Fruit fly (Drosophila melanogaster) whole organism, embryonic: ENCODE results near the gene CG6749.

ENCODE experiments used
- Adf1 ChIP-seq: fragments of 200-800 bp; sonication (Bioruptor generic); IDR thresholded peaks from 2 replicates; pipeline ENCODE4 v1.3.6; 2022; ENCODE audit warnings: missing biosample characterization, missing genetic modification characterization
- Blimp-1 ChIP-seq: fragments of 200-800 bp; sonication (Bioruptor generic); optimal IDR thresholded peaks from 3 replicates; lab custom pipeline; 2018; ENCODE audit warnings: missing biosample characterization, missing genetic modification characterization, mild to moderate bottlenecking, moderate library complexity, missing genetic modification reagents
- CG10565 ChIP-seq: fragments of 200-800 bp; sonication (Bioruptor generic); optimal IDR thresholded peaks from 3 replicates; lab custom pipeline; 2016; ENCODE audit warnings: missing biosample characterization, mild to moderate bottlenecking, missing genetic modification characterization
- CG10979 ChIP-seq: fragments of 200-800 bp; sonication (Bioruptor generic); optimal IDR thresholded peaks from 2 replicates; lab custom pipeline; 2018; ENCODE audit warnings: missing biosample characterization, mild to moderate bottlenecking, missing genetic modification characterization, moderate library complexity
- CG12071 ChIP-seq: fragments of 200-800 bp; sonication (Bioruptor generic); optimal IDR thresholded peaks from 3 replicates; lab custom pipeline; 2018; ENCODE audit warnings: missing biosample characterization, mild to moderate bottlenecking, missing genetic modification characterization
- CG15479 ChIP-seq: fragments of 200-800 bp; sonication (Bioruptor generic); optimal IDR thresholded peaks from 3 replicates; lab custom pipeline; 2019; ENCODE audit warnings: missing biosample characterization, mild to moderate bottlenecking, missing genetic modification characterization, moderate library complexity
- CG16813 ChIP-seq: fragments of 200-800 bp; sonication (Bioruptor generic); IDR thresholded peaks from 3 replicates; pipeline ENCODE4 v1.3.6; 2022; ENCODE audit warnings: missing biosample characterization, missing genetic modification characterization; ENCODE audit not compliant: partially characterized antibody
- CG2129 ChIP-seq: fragments of 200-800 bp; sonication (Bioruptor generic); IDR thresholded peaks from 2 replicates; pipeline ENCODE4 v1.3.6; 2022; ENCODE audit warnings: missing biosample characterization, missing genetic modification characterization; ENCODE audit not compliant: partially characterized antibody
- CG2875 ChIP-seq: fragments of 200-800 bp; sonication (Bioruptor generic); optimal IDR thresholded peaks from 2 replicates; lab custom pipeline; 2017; ENCODE audit warnings: missing biosample characterization, mild to moderate bottlenecking, missing genetic modification characterization, missing genetic modification reagents
- CG2889 ChIP-seq: fragments of 200-800 bp; sonication (Bioruptor generic); IDR thresholded peaks from 3 replicates; pipeline ENCODE4 v1.3.6; 2022; ENCODE audit warnings: missing biosample characterization, missing genetic modification characterization
- CG30431 ChIP-seq: fragments of 200-800 bp; sonication (Bioruptor generic); optimal IDR thresholded peaks from 2 replicates; lab custom pipeline; 2017; ENCODE audit warnings: missing biosample characterization, missing genetic modification characterization
- CG3995 ChIP-seq: fragments of 200-800 bp; sonication (Bioruptor generic); optimal IDR thresholded peaks from 3 replicates; lab custom pipeline; 2016; ENCODE audit warnings: missing biosample characterization, missing genetic modification characterization
- CG4328 ChIP-seq: fragments of 200-800 bp; sonication (Bioruptor generic); optimal IDR thresholded peaks from 3 replicates; lab custom pipeline; 2017; ENCODE audit warnings: missing biosample characterization, missing genetic modification reagents, missing genetic modification characterization
- CG43689 ChIP-seq: fragments of 200-800 bp; sonication (Bioruptor generic); IDR thresholded peaks from 2 replicates; pipeline ENCODE4 v1.3.6; 2022; ENCODE audit warnings: missing biosample characterization, missing genetic modification characterization
- CG6654 ChIP-seq: fragments of 200-800 bp; sonication (Bioruptor generic); optimal IDR thresholded peaks from 2 replicates; lab custom pipeline; 2017; ENCODE audit warnings: missing biosample characterization, mild to moderate bottlenecking, missing genetic modification characterization
- CG7271 ChIP-seq: fragments of 200-800 bp; sonication (Bioruptor generic); optimal IDR thresholded peaks from 2 replicates; lab custom pipeline; 2018; ENCODE audit warnings: missing biosample characterization, mild to moderate bottlenecking, missing genetic modification characterization, moderate library complexity
- Camta ChIP-seq: fragments of 200-800 bp; sonication (Bioruptor generic); optimal IDR thresholded peaks from 2 replicates; lab custom pipeline; 2016; ENCODE audit warnings: missing biosample characterization, missing genetic modification characterization
- GATAe ChIP-seq: fragments of 200-800 bp; sonication (Bioruptor generic); conservative IDR thresholded peaks from 2 replicates; pipeline ENCODE4 v1.3.6; 2022; ENCODE audit warnings: missing biosample characterization, missing genetic modification characterization
- Gug ChIP-seq: fragments of 200-800 bp; sonication (Bioruptor generic); IDR thresholded peaks from 4 replicates; pipeline ENCODE4 v1.3.6; 2022; ENCODE audit warnings: missing biosample characterization, missing genetic modification characterization
- Hey ChIP-seq: fragments of 200-800 bp; sonication (Bioruptor generic); optimal IDR thresholded peaks from 3 replicates; lab custom pipeline; 2018; ENCODE audit warnings: missing biosample characterization, mild to moderate bottlenecking, missing genetic modification characterization
- Lim3 ChIP-seq: fragments of 200-800 bp; sonication (Bioruptor generic); IDR thresholded peaks from 2 replicates; pipeline ENCODE4 v1.3.6; 2022; ENCODE audit warnings: missing biosample characterization, missing genetic modification characterization
- NC2α ChIP-seq: fragments of 200-800 bp; sonication (Bioruptor generic); optimal IDR thresholded peaks from 2 replicates; lab custom pipeline; 2016; ENCODE audit warnings: missing biosample characterization, missing genetic modification characterization
- NFAT ChIP-seq: fragments of 200-800 bp; sonication (Bioruptor generic); IDR thresholded peaks from 2 replicates; pipeline ENCODE4 v1.3.6; 2022; ENCODE audit warnings: missing biosample characterization, missing genetic modification characterization
- Opbp ChIP-seq: fragments of 200-800 bp; sonication (Bioruptor generic); IDR thresholded peaks from 3 replicates; pipeline ENCODE4 v1.3.6; 2022; ENCODE audit warnings: missing biosample characterization, missing genetic modification characterization; ENCODE audit not compliant: partially characterized antibody
- Ptx1 ChIP-seq: fragments of 200-800 bp; sonication (Bioruptor generic); IDR thresholded peaks from 2 replicates; pipeline ENCODE4 v1.3.6; 2022; ENCODE audit warnings: missing biosample characterization, missing genetic modification characterization
- Sin3A ChIP-seq: fragments of >200 bp; optimal IDR thresholded peaks from 2 replicates; lab custom pipeline; 2018
- Sry-β ChIP-seq: fragments of 200-800 bp; sonication (Bioruptor generic); optimal IDR thresholded peaks from 2 replicates; lab custom pipeline; 2018; ENCODE audit warnings: missing biosample characterization, mild to moderate bottlenecking, missing genetic modification characterization, moderate library complexity
- Ssrp ChIP-seq: fragments of 200-800 bp; sonication (Bioruptor generic); optimal IDR thresholded peaks from 2 replicates; lab custom pipeline; 2018; ENCODE audit warnings: missing biosample characterization, mild to moderate bottlenecking, missing genetic modification characterization, moderate library complexity
- ap ChIP-seq: fragments of 200-800 bp; sonication (Bioruptor generic); IDR thresholded peaks from 2 replicates; pipeline ENCODE4 v1.3.6; 2022; ENCODE audit warnings: missing biosample characterization, missing genetic modification characterization
- bbx ChIP-seq: fragments of 200-800 bp; sonication (Bioruptor generic); IDR thresholded peaks from 2 replicates; pipeline ENCODE4 v1.3.6; 2022; ENCODE audit warnings: missing biosample characterization, missing genetic modification characterization; ENCODE audit not compliant: partially characterized antibody
- corto ChIP-seq: fragments of 200-800 bp; sonication (Bioruptor generic); optimal IDR thresholded peaks from 2 replicates; lab custom pipeline; 2016; ENCODE audit warnings: missing biosample characterization, mild to moderate bottlenecking, missing genetic modification characterization, moderate library complexity
- cwo ChIP-seq: fragments of 200-800 bp; sonication (Bioruptor generic); optimal IDR thresholded peaks from 3 replicates; lab custom pipeline; 2017; ENCODE audit warnings: missing biosample characterization, missing genetic modification characterization, mild to moderate bottlenecking, moderate library complexity, missing genetic modification reagents
- disco-r ChIP-seq: fragments of 200-800 bp; sonication (Bioruptor generic); optimal IDR thresholded peaks from 2 replicates; lab custom pipeline; 2016; ENCODE audit warnings: missing biosample characterization, missing genetic modification characterization
- dmrt11E ChIP-seq: fragments of 200-800 bp; sonication (Bioruptor generic); optimal IDR thresholded peaks from 3 replicates; lab custom pipeline; 2018; ENCODE audit warnings: missing biosample characterization, mild to moderate bottlenecking, missing genetic modification characterization, moderate library complexity
- eve ChIP-seq, 2 experiments: fragments of >200 bp; optimal IDR thresholded peaks; 2 replicates each; lab custom pipeline; 2017; ENCODE audit warnings: missing biosample characterization in 2 of 2, missing genetic modification characterization in 2 of 2
- gce ChIP-seq: fragments of 200-800 bp; sonication (Bioruptor generic); IDR thresholded peaks from 3 replicates; pipeline ENCODE4 v1.3.6; 2022; ENCODE audit warnings: missing biosample characterization, missing genetic modification characterization
- gcm ChIP-seq: fragments of 200-800 bp; sonication (Bioruptor generic); optimal IDR thresholded peaks from 2 replicates; lab custom pipeline; 2019; ENCODE audit warnings: missing biosample characterization, mild to moderate bottlenecking, missing genetic modification characterization, moderate library complexity
- h ChIP-seq: fragments of >200 bp; optimal IDR thresholded peaks from 2 replicates; lab custom pipeline; 2017
- hb ChIP-seq: fragments of 200-800 bp; sonication (Bioruptor generic); IDR thresholded peaks from 3 replicates; pipeline ENCODE4 v1.3.6; 2022; ENCODE audit warnings: missing biosample characterization, missing genetic modification characterization; ENCODE audit not compliant: partially characterized antibody
- inv ChIP-seq: fragments of 200-800 bp; sonication (Bioruptor generic); IDR thresholded peaks from 2 replicates; pipeline ENCODE4 v1.3.6; 2022; ENCODE audit warnings: missing biosample characterization, missing genetic modification characterization; ENCODE audit not compliant: partially characterized antibody
- nerfin-1 ChIP-seq: fragments of 200-800 bp; sonication (Bioruptor generic); optimal IDR thresholded peaks from 3 replicates; lab custom pipeline; 2019; ENCODE audit warnings: missing biosample characterization, mild to moderate bottlenecking, missing genetic modification characterization, moderate library complexity
- otp ChIP-seq: fragments of 200-800 bp; sonication (Bioruptor generic); IDR thresholded peaks from 3 replicates; pipeline ENCODE4, ENCODE4 v1.3.6; 2022; ENCODE audit warnings: missing biosample characterization, missing genetic modification characterization
- phol ChIP-seq: fragments of 200-800 bp; sonication (Bioruptor generic); optimal IDR thresholded peaks from 3 replicates; lab custom pipeline; 2018; ENCODE audit warnings: missing biosample characterization, mild to moderate bottlenecking, missing genetic modification characterization, moderate library complexity
- prd ChIP-seq, 3 experiments: fragments of >200 bp in 2 of 3; fragments of 200-800 bp in 1 of 3; sonication (Bioruptor generic) in 1 of 3; optimal IDR thresholded peaks in 2 of 3; IDR thresholded peaks in 1 of 3; 2 replicates in 2 of 3; 3 replicates in 1 of 3; pipeline versions ENCODE4 v1.3.6 to Lab custom; 2017 to 2022; ENCODE audit warnings: missing biosample characterization in 1 of 3, missing genetic modification characterization in 1 of 3
- repo ChIP-seq: fragments of 200-800 bp; sonication (Bioruptor generic); optimal IDR thresholded peaks from 2 replicates; lab custom pipeline; 2016; ENCODE audit warnings: missing biosample characterization, missing genetic modification characterization
- rib ChIP-seq: fragments of 200-800 bp; sonication (Bioruptor generic); IDR thresholded peaks from 2 replicates; pipeline ENCODE4 v1.3.6; 2022; ENCODE audit warnings: missing biosample characterization, missing genetic modification characterization
- sisA ChIP-seq: fragments of 200-800 bp; sonication (Bioruptor generic); IDR thresholded peaks from 2 replicates; pipeline ENCODE4 v1.3.6; 2022; ENCODE audit warnings: missing biosample characterization, missing genetic modification characterization
- yki ChIP-seq: fragments of >200 bp; optimal IDR thresholded peaks from 3 replicates; lab custom pipeline; 2018

CG6749 gene

dm6 chr3L:9696650-9697526, 36.7 kb downstream of the CG6749 start, which contains the start of gene Prps (continued):
- TF ChIP-seq cwo (GFP tag; lab: Kevin White, UChicago): peak; percentile 99
- peak; percentile 80 for TF ChIP-seq sisA (GFP tag; lab: Robert Waterston, UW)
- peak; percentile 37 for TF ChIP-seq NC2α (GFP tag; lab: Kevin White, UChicago)
- no peak for TF ChIP-seq Opbp (GFP tag; lab: Robert Waterston, UW)
- TF ChIP-seq Blimp-1 (GFP tag; lab: Kevin White, UChicago): peak; percentile 72
- TF ChIP-seq otp: peak; percentile 72; the same call in 2 of the 3 replicates
- TF ChIP-seq rib: peak; percentile 65; the same call in 1 of the 2 replicates
- TF ChIP-seq CG6654 (GFP tag; lab: Kevin White, UChicago): peak; percentile 20
- peak; percentile 71; the same call in 1 of the 3 replicates for TF ChIP-seq gce (GFP tag; lab: Robert Waterston, UW)
- TF ChIP-seq CG2875: peak; percentile 37
- peak; percentile 49; the same call in 1 of the 2 replicates for TF ChIP-seq GATAe (GFP tag; lab: Robert Waterston, UW)
- TF ChIP-seq CG2129 (GFP tag; lab: Robert Waterston, UW): no peak
- TF ChIP-seq Camta: peak; percentile 65
- no peak for TF ChIP-seq prd (optimal IDR thresholded peaks at IDR 0.05; lab: Kevin White, UChicago)
- TF ChIP-seq prd (GFP tag; IDR thresholded peaks at IDR 0.05; lab: Robert Waterston, UW): peak; percentile 81
- TF ChIP-seq eve (GFP tag; optimal IDR thresholded peaks at IDR 0.05; lab: Kevin White, UChicago): no peak
- TF ChIP-seq h (lab: Kevin White, UChicago): no peak
- peak; percentile 62 for TF ChIP-seq phol (tag; lab: Kevin White, UChicago)
- TF ChIP-seq ap (GFP tag; lab: Robert Waterston, UW): peak; percentile 51; the same call in 1 of the 2 replicates
- TF ChIP-seq hb (GFP tag; lab: Robert Waterston, UW): no peak
- TF ChIP-seq Ptx1: peak; percentile 76
- TF ChIP-seq Sry-β (GFP tag; lab: Kevin White, UChicago): no peak
- peak; percentile 87 for TF ChIP-seq CG12071 (GFP tag; lab: Kevin White, UChicago)
- TF ChIP-seq Hey (tag; lab: Kevin White, UChicago): peak; percentile 59
- peak; percentile 53 for TF ChIP-seq corto (GFP tag; lab: Kevin White, UChicago)
- no peak for TF ChIP-seq inv
- TF ChIP-seq CG4328 (GFP tag; lab: Kevin White, UChicago): peak; percentile 51
- TF ChIP-seq yki: no peak
- peak; percentile 78 for TF ChIP-seq Gug (GFP tag; lab: Robert Waterston, UW)
- TF ChIP-seq CG30431 (GFP tag; lab: Kevin White, UChicago): no peak
- TF ChIP-seq nerfin-1 (tag; lab: Kevin White, UChicago): peak; percentile 59
- TF ChIP-seq CG3995 (GFP tag; lab: Kevin White, UChicago): no peak
- peak; percentile 71 for TF ChIP-seq CG10979
- no peak for TF ChIP-seq Sin3A
- no peak for TF ChIP-seq CG16813 (GFP tag; lab: Robert Waterston, UW)
- no peak for TF ChIP-seq CG7271 (tag; lab: Kevin White, UChicago)
- TF ChIP-seq CG10565 (GFP tag; lab: Kevin White, UChicago): no peak
- TF ChIP-seq bbx (GFP tag; lab: Robert Waterston, UW): no peak
- TF ChIP-seq repo (GFP tag; lab: Kevin White, UChicago): peak; percentile 75
- peak; percentile 82 for TF ChIP-seq gcm (GFP tag; lab: Kevin White, UChicago)
- no peak for TF ChIP-seq CG43689 (GFP tag; lab: Robert Waterston, UW)
- no peak for TF ChIP-seq Lim3 (GFP tag; lab: Robert Waterston, UW)
- peak; percentile 52; the same call in 1 of the 3 replicates for TF ChIP-seq CG2889 (GFP tag; lab: Robert Waterston, UW)
- peak; percentile 88 for TF ChIP-seq NFAT (GFP tag; lab: Robert Waterston, UW)
- peak; percentile 52; the same call in 1 of the 2 replicates for TF ChIP-seq Adf1 (GFP tag; lab: Robert Waterston, UW)
- no peak for TF ChIP-seq Ssrp (tag; lab: Kevin White, UChicago)
- no peak for TF ChIP-seq CG15479 (GFP tag; lab: Kevin White, UChicago)
- no peak for TF ChIP-seq dmrt11E (tag; lab: Kevin White, UChicago)
- TF ChIP-seq disco-r (GFP tag; lab: Kevin White, UChicago): peak; percentile 59
